Fruit fly (Drosophila melanogaster): ENCODE data around the gene CG14671.

dm6 chr3R:5573883-5574282, 9.3 kb upstream of the CG14671 start:
- TF ChIP-seq knrl (GFP tag; IDR thresholded peaks at IDR 0.05; ENCODE audit: partially characterized antibody) (no peak), sisA (GFP tag; IDR thresholded peaks at IDR 0.05) (no peak), CG8478 (optimal IDR thresholded peaks at IDR 0.05) (no peak), CG32767 (GFP tag; IDR thresholded peaks at IDR 0.05) (no peak)
